Worm (Caenorhabditis elegans): Measurements from ENCODE around the gene mrps-7.
A peak's percentile ranks its signal among the peaks of the same experiment; 100 is the strongest.

Gene mrps-7

DNA sequence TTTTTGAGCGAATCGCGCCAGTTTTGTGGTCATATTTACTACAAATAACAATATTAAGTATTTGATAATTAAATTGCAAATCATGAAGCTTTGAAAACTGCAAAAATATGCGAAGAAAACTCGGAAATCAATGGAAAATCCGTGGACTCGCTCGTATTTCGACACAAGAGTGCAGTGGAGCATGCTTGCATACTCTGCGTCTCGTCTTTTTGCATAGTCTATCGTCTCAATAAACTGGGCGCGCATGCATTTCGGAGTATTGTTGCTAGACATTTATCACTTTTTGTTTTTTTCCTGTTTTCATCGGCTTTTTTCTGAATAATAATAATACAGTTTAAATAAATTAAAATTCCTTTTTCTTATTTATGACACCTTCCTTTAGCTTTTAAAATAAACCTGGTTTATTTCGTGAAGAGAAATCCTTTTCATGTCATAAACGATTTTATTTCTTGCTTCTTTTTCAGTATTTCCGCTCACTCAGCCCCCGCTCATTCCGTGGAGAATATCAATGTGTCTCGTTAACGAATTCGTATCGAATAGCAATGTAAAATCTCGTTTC lies at the start of gene mrps-7, which contains the start of gene Y57G11C.3 (continued):
- TF ChIP-seq ceh-82 (tag; optimal IDR thresholded peaks at IDR 0.05) (peak; percentile 95 to 98 (median 98)), pax-3 (tag; optimal IDR thresholded peaks at IDR 0.05) (peak; percentile 87), irx-1 (tag; optimal IDR thresholded peaks at IDR 0.05) (peak; percentile 89), nhr-47 (tag; optimal IDR thresholded peaks at IDR 0.05) (peak; percentile 97), hlh-4 (tag; optimal IDR thresholded peaks at IDR 0.05) (no peak), ces-1 (GFP tag; optimal IDR thresholded peaks at IDR 0.05) (no peak), sup-37 (GFP tag; optimal IDR thresholded peaks at IDR 0.05) (peak; percentile 78), unc-98 (GFP tag; IDR thresholded peaks at IDR 0.05) (no peak), nhr-71 (tag; optimal IDR thresholded peaks at IDR 0.05) (peak; percentile 97), ceh-8 (GFP tag; optimal IDR thresholded peaks at IDR 0.05) (peak; percentile 88), F16B12.6 (tag; optimal IDR thresholded peaks at IDR 0.05) (peak; percentile 60), aha-1 (tag; optimal IDR thresholded peaks at IDR 0.05) (peak; percentile 71), rnt-1 (tag; optimal IDR thresholded peaks at IDR 0.05) (peak; percentile 95), zag-1 (tag; optimal IDR thresholded peaks at IDR 0.05) (peak; percentile 57), ceh-90 (tag; optimal IDR thresholded peaks at IDR 0.05) (peak; percentile 50), jun-1 (tag; optimal IDR thresholded peaks at IDR 0.05) (peak; percentile 87), ztf-4 (tag; optimal IDR thresholded peaks at IDR 0.05) (peak; percentile 70), dsc-1 (tag; optimal IDR thresholded peaks at IDR 0.05) (peak; percentile 93), fkh-10 (GFP tag; optimal IDR thresholded peaks at IDR 0.05) (peak; percentile 88), nhr-28 (tag; optimal IDR thresholded peaks at IDR 0.05) (no peak), egl-27 (tag; optimal IDR thresholded peaks at IDR 0.05) (peak; percentile 48 to 67), lin-14 (GFP tag; optimal IDR thresholded peaks at IDR 0.05) (peak; percentile 96), blmp-1 (tag; optimal IDR thresholded peaks at IDR 0.05) (peak; percentile 71), skn-1 (tag; optimal IDR thresholded peaks at IDR 0.05) (peak; percentile 93), isw-1 (GFP tag; IDR thresholded peaks at IDR 0.05) (peak; percentile 96), nhr-20 (tag; optimal IDR thresholded peaks at IDR 0.05) (peak; percentile 96), nhr-84 (tag; optimal IDR thresholded peaks at IDR 0.05) (no peak), efl-1 (optimal IDR thresholded peaks at IDR 0.05) (peak; percentile 91 to 95), efl-1 (GFP tag; optimal IDR thresholded peaks at IDR 0.05 in 1 of 2) (peak; percentile 84 to 99), hlh-17 (GFP tag; optimal IDR thresholded peaks at IDR 0.05; ENCODE audit: borderline replicate concordance) (no peak), nhr-90 (tag; optimal IDR thresholded peaks at IDR 0.05; ENCODE audit: poor library complexity) (peak; percentile 96), mef-2 (tag; optimal IDR thresholded peaks at IDR 0.05) (peak; percentile 82), fkh-4 (tag; optimal IDR thresholded peaks at IDR 0.05; ENCODE audit: borderline replicate concordance) (peak; percentile 57)

- no peak for TF ChIP-seq ama-1 (optimal IDR thresholded peaks at IDR 0.05)
- TF ChIP-seq rnt-1 (tag; optimal IDR thresholded peaks at IDR 0.05), result no peak
- no peak for TF ChIP-seq nhr-28 (tag; optimal IDR thresholded peaks at IDR 0.05)
- TF ChIP-seq jun-1 (tag; optimal IDR thresholded peaks at IDR 0.05), result no peak
- TF ChIP-seq snpc-4 (tag; optimal IDR thresholded peaks at IDR 0.05), result no peak
- no peak for TF ChIP-seq irx-1 (tag; optimal IDR thresholded peaks at IDR 0.05)
- no peak for TF ChIP-seq sup-37 (GFP tag; optimal IDR thresholded peaks at IDR 0.05)
- no peak for TF ChIP-seq unc-98 (GFP tag; IDR thresholded peaks at IDR 0.05)
- TF ChIP-seq efl-1 (optimal IDR thresholded peaks at IDR 0.05), result no peak
- no peak for TF ChIP-seq efl-1 (GFP tag; optimal IDR thresholded peaks at IDR 0.05 in 1 of 2)
- no peak for TF ChIP-seq skn-1 (tag; optimal IDR thresholded peaks at IDR 0.05)
- no peak for TF ChIP-seq xbp-1 (tag; optimal IDR thresholded peaks at IDR 0.05)
- no peak for TF ChIP-seq sptf-1 (tag; optimal IDR thresholded peaks at IDR 0.05)
- TF ChIP-seq pqm-1 (tag; optimal IDR thresholded peaks at IDR 0.05), result no peak
- TF ChIP-seq fkh-8 (tag; optimal IDR thresholded peaks at IDR 0.05), result no peak
- TF ChIP-seq sox-4 (tag; optimal IDR thresholded peaks at IDR 0.05), result no peak
- TF ChIP-seq ceh-8 (GFP tag; optimal IDR thresholded peaks at IDR 0.05), result no peak
Observed at ce11 chrIV:14816288-14816687, 48.8 kb upstream of the mrps-7 start, which contains the start of gene Y57G11C.46. Gene Y57G11C.46 (minus strand): TSS chrIV:14816388.

DNA sequence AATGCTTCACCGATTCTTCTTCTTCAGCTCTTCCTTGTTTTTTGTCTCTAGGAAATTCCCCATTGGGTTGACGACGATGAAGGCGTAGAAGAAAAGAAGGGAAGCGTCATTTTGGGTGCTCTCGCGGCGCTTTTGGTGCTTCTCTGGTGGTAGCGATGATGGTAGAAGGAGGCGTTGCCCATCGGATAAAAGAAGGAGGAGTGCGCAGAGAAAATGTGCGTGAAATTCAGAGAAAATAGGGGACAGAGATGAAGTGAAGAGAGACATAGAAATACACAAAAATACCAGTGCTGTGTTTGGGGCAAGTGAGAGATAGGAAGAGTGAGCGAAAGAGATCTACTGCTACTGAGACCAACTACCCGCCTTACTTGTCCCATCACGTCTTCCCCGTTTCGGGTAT lies 39.4 kb upstream of the mrps-7 start, which contains the start of gene oig-5:
Gene oig-5, plus strand, starts transcription at position 301 of the 400 bp plus-strand sequence.
- TF ChIP-seq sox-4 (tag; optimal IDR thresholded peaks at IDR 0.05), result no peak
- 0 out of 2 replicates have a peak, but pooled peaks have one; percentile 7 for TF ChIP-seq mab-9 (GFP tag; IDR thresholded peaks at IDR 0.05)
- peak; percentile 5 for TF ChIP-seq ceh-8 (GFP tag; optimal IDR thresholded peaks at IDR 0.05)

Measured in whole organism, L1 larva.